Fruit fly (Drosophila melanogaster) whole organism, prepupa: ENCODE results near the gene mRpS34.

ENCODE experiments used
- Blimp-1 ChIP-seq: fragments of 200-800 bp; sonication (Bioruptor generic); optimal IDR thresholded peaks from 3 replicates; lab custom pipeline; 2017; ENCODE audit warnings: missing biosample characterization, missing genetic modification characterization, mild to moderate bottlenecking, moderate library complexity, missing genetic modification reagents
- CG10631 ChIP-seq: fragments of 200-800 bp; sonication (Bioruptor generic); optimal IDR thresholded peaks from 2 replicates; lab custom pipeline; 2016; ENCODE audit warnings: missing biosample characterization, missing genetic modification characterization
- CG11294 ChIP-seq: fragments of 200-800 bp; sonication (Bioruptor generic); IDR thresholded peaks from 2 replicates; pipeline ENCODE4 v1.3.6; 2022; ENCODE audit warnings: missing biosample characterization, missing genetic modification characterization
- CG11762 ChIP-seq: fragments of 200-800 bp; sonication (Bioruptor generic); optimal IDR thresholded peaks from 3 replicates; lab custom pipeline; 2016; ENCODE audit warnings: missing biosample characterization, missing genetic modification characterization; ENCODE audit not compliant: insufficient read depth
- CG11902 ChIP-seq: fragments of 200-800 bp; sonication (Bioruptor generic); optimal IDR thresholded peaks from 3 replicates; lab custom pipeline; 2016; ENCODE audit warnings: missing biosample characterization, missing genetic modification characterization
- CG15336 ChIP-seq: fragments of 200-800 bp; sonication (Bioruptor generic); IDR thresholded peaks from 2 replicates; pipeline ENCODE4 v1.3.6; 2022; ENCODE audit warnings: missing biosample characterization, missing genetic modification characterization
- CG3032 ChIP-seq: fragments of 200-800 bp; optimal IDR thresholded peaks from 2 replicates; lab custom pipeline; 2019; ENCODE audit warnings: missing biosample characterization, mild to moderate bottlenecking, missing genetic modification characterization, moderate library complexity
- CG31627 ChIP-seq: fragments of 200-800 bp; sonication (Bioruptor generic); optimal IDR thresholded peaks from 3 replicates; lab custom pipeline; 2016; ENCODE audit warnings: missing biosample characterization, missing genetic modification characterization
- CG32006 ChIP-seq: fragments of 200-800 bp; sonication (Bioruptor generic); optimal IDR thresholded peaks from 3 replicates; lab custom pipeline; 2017; ENCODE audit warnings: missing biosample characterization, mild to moderate bottlenecking, missing genetic modification characterization
- CG4318 ChIP-seq: fragments of 200-800 bp; sonication (Bioruptor generic); optimal IDR thresholded peaks from 3 replicates; lab custom pipeline; 2017; ENCODE audit warnings: missing biosample characterization, mild to moderate bottlenecking, missing genetic modification characterization
- CG6163 ChIP-seq: fragments of 200-800 bp; sonication (Bioruptor generic); IDR thresholded peaks from 3 replicates; pipeline ENCODE4 v1.3.6; 2022; ENCODE audit warnings: missing biosample characterization, missing genetic modification characterization
- CG8319 ChIP-seq: fragments of 200-800 bp; sonication (Bioruptor generic); optimal IDR thresholded peaks from 3 replicates; lab custom pipeline; 2016; ENCODE audit warnings: missing biosample characterization, missing genetic modification characterization
- CG8632 ChIP-seq: fragments of 200-800 bp; sonication (Bioruptor generic); optimal IDR thresholded peaks from 3 replicates; lab custom pipeline; 2016; ENCODE audit warnings: missing biosample characterization, missing genetic modification characterization
- CG9139 ChIP-seq: fragments of 200-800 bp; sonication (Bioruptor generic); optimal IDR thresholded peaks from 3 replicates; lab custom pipeline; 2017; ENCODE audit warnings: missing biosample characterization, mild to moderate bottlenecking, missing genetic modification characterization
- Eip78C ChIP-seq: fragments of 200-800 bp; sonication (Bioruptor generic); peaks from one replicate; lab custom pipeline; 2016; ENCODE audit warnings: missing biosample characterization, missing genetic modification characterization
- Ets21C ChIP-seq: fragments of 200-800 bp; sonication (Bioruptor generic); optimal IDR thresholded peaks from 3 replicates; lab custom pipeline; 2016; ENCODE audit warnings: missing biosample characterization, missing genetic modification characterization
- Hr39 ChIP-seq: fragments of 200-800 bp; sonication (Bioruptor generic); optimal IDR thresholded peaks from 2 replicates; lab custom pipeline; 2016; ENCODE audit warnings: missing biosample characterization, missing genetic modification characterization
- Hr4 ChIP-seq: fragments of 200-800 bp; sonication (Bioruptor generic); optimal IDR thresholded peaks from 3 replicates; lab custom pipeline; 2016; ENCODE audit warnings: missing biosample characterization, missing genetic modification characterization
- OdsH ChIP-seq: fragments of 200-800 bp; sonication (Bioruptor generic); optimal IDR thresholded peaks from 3 replicates; lab custom pipeline; 2016; ENCODE audit warnings: missing biosample characterization, missing genetic modification characterization
- Sox102F ChIP-seq: fragments of 200-800 bp; sonication (Bioruptor generic); optimal IDR thresholded peaks from 2 replicates; lab custom pipeline; 2016; ENCODE audit warnings: missing biosample characterization, mild to moderate bottlenecking, missing genetic modification characterization
- Sox14 ChIP-seq: fragments of 200-800 bp; sonication (Bioruptor generic); optimal IDR thresholded peaks from 3 replicates; lab custom pipeline; 2016; ENCODE audit warnings: missing biosample characterization, missing genetic modification characterization
- Sox15 ChIP-seq: fragments of 200-800 bp; sonication (Bioruptor generic); optimal IDR thresholded peaks from 3 replicates; lab custom pipeline; 2016; ENCODE audit warnings: missing biosample characterization, missing genetic modification characterization
- cyc ChIP-seq: fragments of 200-800 bp; sonication (Bioruptor generic); optimal IDR thresholded peaks from 3 replicates; lab custom pipeline; 2016; ENCODE audit warnings: missing biosample characterization, missing genetic modification characterization
- dac ChIP-seq: fragments of 200-800 bp; sonication (Bioruptor generic); optimal IDR thresholded peaks from 2 replicates; lab custom pipeline; 2017; ENCODE audit warnings: missing biosample characterization, mild to moderate bottlenecking, missing genetic modification characterization
- dsx ChIP-seq: fragments of 200-800 bp; optimal IDR thresholded peaks from 3 replicates; lab custom pipeline; 2019; ENCODE audit warnings: missing biosample characterization, mild to moderate bottlenecking, missing genetic modification characterization, moderate library complexity; ENCODE audit not compliant: poor library complexity, severe bottlenecking
- eg ChIP-seq: fragments of 200-800 bp; sonication (Bioruptor generic); IDR thresholded peaks from 3 replicates; pipeline ENCODE4 v1.3.6; 2022; ENCODE audit warnings: missing biosample characterization, missing genetic modification characterization
- fd59A ChIP-seq: fragments of 200-800 bp; sonication (Bioruptor generic); optimal IDR thresholded peaks from 2 replicates; lab custom pipeline; 2017; ENCODE audit warnings: missing biosample characterization, mild to moderate bottlenecking, missing genetic modification characterization, missing genetic modification reagents
- fd85E ChIP-seq: fragments of 200-800 bp; sonication (Bioruptor generic); optimal IDR thresholded peaks from 3 replicates; lab custom pipeline; 2016; ENCODE audit warnings: missing biosample characterization, missing genetic modification characterization
- lz ChIP-seq: fragments of 200-800 bp; sonication (Bioruptor generic); optimal IDR thresholded peaks from 3 replicates; lab custom pipeline; 2016; ENCODE audit warnings: missing biosample characterization, missing genetic modification characterization
- pdm3 ChIP-seq: fragments of 200-800 bp; sonication (Bioruptor generic); optimal IDR thresholded peaks from 3 replicates; lab custom pipeline; 2016; ENCODE audit warnings: missing biosample characterization, missing genetic modification characterization
- salr ChIP-seq, 2 experiments: fragments of 200-800 bp; sonication (Bioruptor generic); optimal IDR thresholded peaks; 3 replicates each; lab custom pipeline; 2016 to 2018; ENCODE audit warnings: missing biosample characterization in 2 of 2, missing genetic modification characterization in 2 of 2, mild to moderate bottlenecking in 1 of 2
- ss ChIP-seq, 2 experiments: fragments of 200-800 bp; sonication (Bioruptor generic); optimal IDR thresholded peaks; 2 replicates in 1 of 2; 3 replicates in 1 of 2; lab custom pipeline; 2017 to 2018; ENCODE audit warnings: mild to moderate bottlenecking in 2 of 2, missing biosample characterization in 2 of 2, missing genetic modification characterization in 2 of 2, moderate library complexity in 1 of 2
- topi ChIP-seq: fragments of 200-800 bp; sonication (Bioruptor generic); optimal IDR thresholded peaks from 3 replicates; lab custom pipeline; 2016; ENCODE audit warnings: missing biosample characterization, missing genetic modification characterization
- vri ChIP-seq: fragments of 200-800 bp; sonication (Bioruptor generic); optimal IDR thresholded peaks from 3 replicates; lab custom pipeline; 2016; ENCODE audit warnings: missing biosample characterization, mild to moderate bottlenecking, missing genetic modification characterization

The mRpS34 gene

dm6 chr3L:16328207-16328891 lies 19.5 kb upstream of the mRpS34 start, which contains the start of gene CG13058 (continued):
- TF ChIP-seq CG32006 (GFP tag; lab: Kevin White, UChicago) (peak; percentile 85), CG11902 (GFP tag; lab: Kevin White, UChicago) (no peak), cyc (GFP tag; lab: Kevin White, UChicago) (no peak), CG15336 (GFP tag; lab: Robert Waterston, UW) (peak; percentile 93), ss (GFP tag; optimal IDR thresholded peaks at IDR 0.05; lab: Kevin White, UChicago) (no peak), pdm3 (GFP tag; lab: Kevin White, UChicago) (peak; percentile 73), CG8632 (GFP tag; lab: Kevin White, UChicago) (peak; percentile 4), Sox102F (no peak), CG31627 (GFP tag; lab: Kevin White, UChicago) (no peak), vri (no peak), CG10631 (GFP tag; lab: Kevin White, UChicago) (peak; percentile 37), salr (GFP tag; optimal IDR thresholded peaks at IDR 0.05; lab: Kevin White, UChicago) (peak; percentile 42 to 64), CG11294 (GFP tag; lab: Robert Waterston, UW) (peak; percentile 48; the same call in 1 of the 2 replicates), Blimp-1 (GFP tag; lab: Kevin White, UChicago) (no peak), lz (no peak), Sox14 (GFP tag; lab: Kevin White, UChicago) (peak; percentile 39), CG11762 (GFP tag; lab: Kevin White, UChicago) (peak; percentile 43)
- TF ChIP-seq, all 60 proteins: peak for 35

dm6 chr3L:16329495-16329894 lies 18.4 kb upstream of the mRpS34 start, which contains the start of gene CG33061:
TSS of gene CG33061 (plus strand) at chr3L:16329795.
- TF ChIP-seq Sox102F (no peak), Ets21C (GFP tag; lab: Kevin White, UChicago) (no peak), CG4318 (GFP tag; lab: Kevin White, UChicago) (no peak), fd85E (GFP tag; lab: Kevin White, UChicago) (no peak), OdsH (GFP tag; lab: Kevin White, UChicago) (no peak), CG8632 (GFP tag; lab: Kevin White, UChicago) (no peak), dac (no peak)

dm6 chr3L:16330740-16331139 lies 17.1 kb upstream of the mRpS34 start, which contains the start of gene CG33060:
TSS of gene CG33060 (plus strand) at chr3L:16331040.
- TF ChIP-seq dsx (GFP tag; lab: Kevin White, UChicago): no peak
- no peak for TF ChIP-seq Hr39
- no peak for TF ChIP-seq CG3032 (tag; lab: Kevin White, UChicago)
- TF ChIP-seq eg (GFP tag; lab: Robert Waterston, UW): no peak
- TF ChIP-seq Ets21C (GFP tag; lab: Kevin White, UChicago): no peak
- TF ChIP-seq fd59A (GFP tag; lab: Kevin White, UChicago): no peak
- TF ChIP-seq lz: no peak

dm6 chr3L:16331633-16332032 lies 16.2 kb upstream of the mRpS34 start, which contains the start of gene retinin:
TSS of gene retinin (plus strand) at chr3L:16331933.
- TF ChIP-seq topi (GFP tag; lab: Kevin White, UChicago) (no peak), cyc (GFP tag; lab: Kevin White, UChicago) (no peak), Hr4 (GFP tag; lab: Kevin White, UChicago) (no peak), Sox102F (no peak), CG8632 (GFP tag; lab: Kevin White, UChicago) (no peak), CG6163 (GFP tag; lab: Robert Waterston, UW) (no peak), Sox14 (GFP tag; lab: Kevin White, UChicago) (no peak), CG8319 (no peak), CG9139 (no peak), Sox15 (GFP tag; lab: Kevin White, UChicago) (no peak), CG11294 (GFP tag; lab: Robert Waterston, UW) (no peak), Eip78C (GFP tag; lab: Kevin White, UChicago) (no peak)
